Worm (Caenorhabditis elegans) whole organism, L1 larva: ENCODE results near the gene fbxa-9.

Experiments used
- ama-1 ChIP-seq: fragments of 150-350 bp; optimal IDR thresholded peaks from 2 replicates; lab custom pipeline; 2014
- ceh-8 ChIP-seq: fragments of 200-800 bp; sonication (Bioruptor generic); optimal IDR thresholded peaks from 2 replicates; lab custom pipeline; 2018; ENCODE audit warnings: mild to moderate bottlenecking, missing genetic modification characterization, moderate library complexity, missing compliant biosample characterization
- ceh-82 ChIP-seq, 3 experiments: fragments of 150-350 bp in 1 of 3; sonication (generic microtip) in 2 of 3; optimal IDR thresholded peaks; 2 replicates each; lab custom pipeline; 2014 to 2017; ENCODE audit warnings: missing biosample characterization in 3 of 3, missing genetic modification characterization in 3 of 3
- dsc-1 ChIP-seq: sonication (generic microtip); optimal IDR thresholded peaks from 2 replicates; lab custom pipeline; 2016; ENCODE audit warnings: mild to moderate bottlenecking, missing genetic modification characterization, missing compliant biosample characterization
- elt-2 ChIP-seq: sonication (generic microtip); optimal IDR thresholded peaks from 2 replicates; lab custom pipeline; 2016; ENCODE audit warnings: missing genetic modification characterization, mild to moderate bottlenecking, inconsistent platforms, missing compliant biosample characterization, missing genetic modification reagents
- jun-1 ChIP-seq: fragments of 150-350 bp; optimal IDR thresholded peaks from 2 replicates; lab custom pipeline; 2014; ENCODE audit warnings: missing biosample characterization, missing genetic modification reagents, missing genetic modification characterization
- lin-15B ChIP-seq: fragments of 150-350 bp; sonication (generic microtip); optimal IDR thresholded peaks from 3 replicates; lab custom pipeline; 2014; ENCODE audit warnings: missing biosample characterization, missing genetic modification characterization
- lin-39 ChIP-seq: fragments of 150-350 bp; optimal IDR thresholded peaks from 2 replicates; lab custom pipeline; 2014; ENCODE audit warnings: missing biosample characterization, missing genetic modification reagents, missing genetic modification characterization
- nhr-19 ChIP-seq: fragments of 200-800 bp; sonication (Bioruptor generic); conservative IDR thresholded peaks from 2 replicates; pipeline ENCODE4 v1.3.6; 2022; ENCODE audit warnings: missing genetic modification characterization, missing compliant biosample characterization
- unc-62 ChIP-seq: fragments of 150-350 bp; optimal IDR thresholded peaks from 2 replicates; lab custom pipeline; 2014; ENCODE audit warnings: missing biosample characterization, missing genetic modification reagents, missing genetic modification characterization
- vab-15 ChIP-seq: sonication (generic microtip); optimal IDR thresholded peaks from 2 replicates; lab custom pipeline; 2017; ENCODE audit warnings: missing genotype, mild to moderate bottlenecking, missing genetic modification characterization, missing compliant biosample characterization

DNA sequence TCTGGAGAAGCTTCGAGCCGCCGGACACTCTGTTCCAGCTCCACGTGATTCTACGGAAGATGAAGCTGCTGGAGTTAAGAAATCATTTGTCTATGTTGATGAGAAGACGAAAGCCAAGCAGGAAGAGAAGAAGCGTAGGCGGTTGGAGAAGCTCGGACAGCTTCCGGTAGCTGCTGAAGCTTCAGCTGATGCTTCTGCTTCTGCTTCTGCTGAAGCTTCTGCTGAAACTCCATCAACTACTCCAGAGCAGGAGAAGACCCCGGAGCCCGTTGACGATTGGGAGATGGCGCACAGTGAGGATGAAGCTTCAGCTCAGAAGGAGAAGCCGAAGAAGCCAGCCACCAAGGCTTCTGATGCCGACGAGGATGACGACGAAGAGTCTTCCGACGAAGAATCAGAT lies 50.0 kb downstream of the fbxa-9 start:
- TF ChIP-seq nhr-19 = no peak
- TF ChIP-seq ceh-82 (tag; optimal IDR thresholded peaks at IDR 0.05; lab: Kevin White, UChicago) = no peak
- no peak for TF ChIP-seq dsc-1
- no peak for TF ChIP-seq lin-39
- TF ChIP-seq jun-1 (tag; lab: Kevin White, UChicago) = no peak
- no peak for TF ChIP-seq vab-15
- no peak for TF ChIP-seq unc-62 (GFP tag; lab: Kevin White, UChicago)
- TF ChIP-seq elt-2 (tag; lab: Kevin White, UChicago) = no peak
- TF ChIP-seq lin-15B (tag; lab: Kevin White, UChicago) = no peak
- no peak for TF ChIP-seq ama-1
- no peak for TF ChIP-seq ceh-8 (GFP tag; lab: Kevin White, UChicago)
